Fruit fly (Drosophila melanogaster) whole organism, embryonic: ENCODE measurements around the gene pnt.
A peak's percentile ranks its signal among the peaks of the same experiment; 100 is the strongest.

ENCODE experiments used
- ATbp ChIP-seq: fragments of 200-800 bp; sonication (Bioruptor generic); optimal IDR thresholded peaks from 2 replicates; lab custom pipeline; 2017; ENCODE audit warnings: missing biosample characterization, mild to moderate bottlenecking, missing genetic modification characterization, missing genetic modification reagents
- Bgb ChIP-seq: fragments of 200-800 bp; sonication (Bioruptor generic); IDR thresholded peaks from 2 replicates; pipeline ENCODE4 v1.3.6; 2022; ENCODE audit warnings: missing biosample characterization, missing genetic modification characterization; ENCODE audit not compliant: partially characterized antibody
- CG10147 ChIP-seq: fragments of 200-800 bp; sonication (Bioruptor generic); optimal IDR thresholded peaks from 2 replicates; lab custom pipeline; 2019; ENCODE audit warnings: missing biosample characterization, mild to moderate bottlenecking, missing genetic modification characterization, moderate library complexity
- CG10209 ChIP-seq: fragments of 200-800 bp; sonication (Bioruptor generic); optimal IDR thresholded peaks from 3 replicates; lab custom pipeline; 2017; ENCODE audit warnings: missing biosample characterization, mild to moderate bottlenecking, missing genetic modification characterization, missing genetic modification reagents
- CG1024 ChIP-seq: fragments of 200-800 bp; sonication (Bioruptor generic); IDR thresholded peaks from 2 replicates; pipeline ENCODE4 v1.3.6; 2022; ENCODE audit warnings: missing biosample characterization, missing genetic modification characterization
- CG10267 ChIP-seq: fragments of 200-800 bp; sonication (Bioruptor generic); optimal IDR thresholded peaks from 2 replicates; lab custom pipeline; 2018; ENCODE audit warnings: missing biosample characterization, mild to moderate bottlenecking, missing genetic modification characterization, moderate library complexity
- CG11560 ChIP-seq: fragments of 200-800 bp; sonication (Bioruptor generic); IDR thresholded peaks from 3 replicates; pipeline ENCODE4 v1.3.6; 2022; ENCODE audit warnings: missing biosample characterization, missing genetic modification characterization
- CG12942 ChIP-seq: fragments of 200-800 bp; sonication (Bioruptor generic); optimal IDR thresholded peaks from 3 replicates; lab custom pipeline; 2016; ENCODE audit warnings: missing biosample characterization, missing genetic modification characterization
- CG13624 ChIP-seq: fragments of 200-800 bp; sonication (Bioruptor generic); optimal IDR thresholded peaks from 2 replicates; lab custom pipeline; 2016; ENCODE audit warnings: missing biosample characterization, missing genetic modification characterization
- CG17361 ChIP-seq: fragments of 200-800 bp; sonication (Bioruptor generic); IDR thresholded peaks from 3 replicates; pipeline ENCODE4 v1.3.6; 2022; ENCODE audit warnings: missing biosample characterization, missing genetic modification characterization
- CG18476 ChIP-seq: fragments of 200-800 bp; sonication (Bioruptor generic); optimal IDR thresholded peaks from 2 replicates; lab custom pipeline; 2016; ENCODE audit warnings: missing biosample characterization, mild to moderate bottlenecking, missing genetic modification characterization
- CG31224 ChIP-seq: fragments of 200-800 bp; sonication (Bioruptor generic); IDR thresholded peaks from 2 replicates; pipeline ENCODE4 v1.3.6; 2022; ENCODE audit warnings: missing biosample characterization, missing genetic modification characterization
- CG32772 ChIP-seq: fragments of 200-800 bp; sonication (Bioruptor generic); IDR thresholded peaks from 2 replicates; pipeline ENCODE4 v1.3.6; 2022; ENCODE audit warnings: missing biosample characterization, missing genetic modification characterization
- CG3838 ChIP-seq: fragments of 200-800 bp; sonication (Bioruptor generic); optimal IDR thresholded peaks from 3 replicates; lab custom pipeline; 2016; ENCODE audit warnings: missing biosample characterization, missing genetic modification characterization
- CG4820 ChIP-seq: fragments of 200-800 bp; sonication (Bioruptor generic); optimal IDR thresholded peaks from 3 replicates; lab custom pipeline; 2016; ENCODE audit warnings: missing biosample characterization, missing genetic modification characterization
- CG6175 ChIP-seq: fragments of 200-800 bp; sonication (Bioruptor generic); IDR thresholded peaks from 3 replicates; pipeline ENCODE4 v1.3.6; 2022; ENCODE audit warnings: missing biosample characterization, missing genetic modification characterization
- CG6854 ChIP-seq: fragments of 200-800 bp; sonication (Bioruptor generic); optimal IDR thresholded peaks from 3 replicates; lab custom pipeline; 2017; ENCODE audit warnings: missing biosample characterization, mild to moderate bottlenecking, missing genetic modification characterization
- CG8478 ChIP-seq: fragments of >200 bp; optimal IDR thresholded peaks from 2 replicates; lab custom pipeline; 2018
- Dek ChIP-seq: fragments of 200-800 bp; sonication (Bioruptor generic); optimal IDR thresholded peaks from 3 replicates; lab custom pipeline; 2019; ENCODE audit warnings: missing biosample characterization, mild to moderate bottlenecking, missing genetic modification characterization, moderate library complexity
- Dfd ChIP-seq, 2 experiments: fragments of >200 bp; optimal IDR thresholded peaks; 2 replicates each; lab custom pipeline; 2017; ENCODE audit warnings: missing biosample characterization in 2 of 2, missing genetic modification characterization in 2 of 2
- Dip2 ChIP-seq: fragments of 200-800 bp; sonication (Bioruptor generic); IDR thresholded peaks from 2 replicates; pipeline ENCODE4 v1.3.6; 2022; ENCODE audit warnings: missing biosample characterization, missing genetic modification characterization
- Gsc ChIP-seq: fragments of 200-800 bp; sonication (Bioruptor generic); IDR thresholded peaks from 2 replicates; pipeline ENCODE4 v1.3.6; 2022; ENCODE audit warnings: missing biosample characterization, missing genetic modification characterization
- H15 ChIP-seq: fragments of 200-800 bp; sonication (Bioruptor generic); IDR thresholded peaks from 3 replicates; pipeline ENCODE4 v1.3.6; 2022; ENCODE audit warnings: missing biosample characterization, missing genetic modification characterization
- Hey ChIP-seq: fragments of 200-800 bp; sonication (Bioruptor generic); optimal IDR thresholded peaks from 3 replicates; lab custom pipeline; 2018; ENCODE audit warnings: missing biosample characterization, mild to moderate bottlenecking, missing genetic modification characterization
- HmgD ChIP-seq: fragments of 200-800 bp; sonication (Bioruptor generic); optimal IDR thresholded peaks from 3 replicates; lab custom pipeline; 2016; ENCODE audit warnings: missing biosample characterization, missing genetic modification characterization
- Hr51 ChIP-seq, 2 experiments: fragments of 200-800 bp; sonication (Bioruptor generic); optimal IDR thresholded peaks; 2 replicates in 1 of 2; 3 replicates in 1 of 2; lab custom pipeline; 2016 to 2018; ENCODE audit warnings: missing biosample characterization in 2 of 2, missing genetic modification characterization in 2 of 2, mild to moderate bottlenecking in 1 of 2, moderate library complexity in 1 of 2
- Hr78 ChIP-seq, 2 experiments: fragments of 200-800 bp in 1 of 2; fragments of >200 bp in 1 of 2; sonication (Bioruptor generic) in 1 of 2; optimal IDR thresholded peaks; 2 replicates each; lab custom pipeline; 2017 to 2019; ENCODE audit warnings: missing biosample characterization in 2 of 2, missing genetic modification characterization in 2 of 2, mild to moderate bottlenecking in 1 of 2, moderate library complexity in 1 of 2
- Hsf ChIP-seq: fragments of 200-800 bp; sonication (Bioruptor generic); optimal IDR thresholded peaks from 3 replicates; lab custom pipeline; 2016; ENCODE audit warnings: missing biosample characterization, missing genetic modification characterization
- Lhr ChIP-seq: fragments of 200-800 bp; sonication (Bioruptor generic); optimal IDR thresholded peaks from 3 replicates; lab custom pipeline; 2017; ENCODE audit warnings: mild to moderate bottlenecking, missing biosample characterization, missing genetic modification reagents, missing genetic modification characterization
- MBD-R2 ChIP-seq: fragments of 200-800 bp; sonication (Bioruptor generic); IDR thresholded peaks from 2 replicates; pipeline ENCODE4 v1.3.6; 2022; ENCODE audit warnings: missing biosample characterization, missing genetic modification characterization
- Sox102F ChIP-seq: fragments of 200-800 bp; sonication (Bioruptor generic); optimal IDR thresholded peaks from 2 replicates; lab custom pipeline; 2018; ENCODE audit warnings: missing biosample characterization, mild to moderate bottlenecking, missing genetic modification characterization, moderate library complexity
- Tbp ChIP-seq: fragments of >200 bp; optimal IDR thresholded peaks from 2 replicates; lab custom pipeline; 2018; ENCODE audit warnings: missing biosample characterization, missing genetic modification characterization
- Trl ChIP-seq, 3 experiments: fragments of >200 bp in 2 of 3; fragments of 200-800 bp in 1 of 3; sonication (Bioruptor generic) in 1 of 3; optimal IDR thresholded peaks; 2 replicates in 1 of 3; 3 replicates in 2 of 3; lab custom pipeline; 2016 to 2017; ENCODE audit warnings: missing biosample characterization in 1 of 3, missing genetic modification characterization in 1 of 3
- bowl ChIP-seq: fragments of 200-800 bp; sonication (Bioruptor generic); IDR thresholded peaks from 2 replicates; pipeline ENCODE4 v1.3.6; 2022; ENCODE audit warnings: missing biosample characterization, missing genetic modification characterization
- caup ChIP-seq: fragments of 200-800 bp; sonication (Bioruptor generic); optimal IDR thresholded peaks from 3 replicates; lab custom pipeline; 2017; ENCODE audit warnings: missing biosample characterization, mild to moderate bottlenecking, missing genetic modification characterization, moderate library complexity; ENCODE audit not compliant: severe bottlenecking
- cg ChIP-seq: fragments of 200-800 bp; sonication (Bioruptor generic); optimal IDR thresholded peaks from 3 replicates; lab custom pipeline; 2019; ENCODE audit warnings: missing biosample characterization, mild to moderate bottlenecking, missing genetic modification characterization, moderate library complexity
- chm ChIP-seq: fragments of 200-800 bp; sonication (Bioruptor generic); IDR thresholded peaks from 2 replicates; pipeline ENCODE4 v1.3.6; 2022; ENCODE audit warnings: missing biosample characterization, missing genetic modification characterization
- ci ChIP-seq: fragments of 200-800 bp; sonication (Bioruptor generic); IDR thresholded peaks from 3 replicates; pipeline ENCODE4 v1.3.6; 2022; ENCODE audit warnings: missing biosample characterization, missing genetic modification characterization
- dan ChIP-seq: fragments of 200-800 bp; sonication (Bioruptor generic); IDR thresholded peaks from 2 replicates; pipeline ENCODE4 v1.3.6; 2022; ENCODE audit warnings: missing biosample characterization, missing genetic modification characterization
- dimm ChIP-seq: fragments of 200-800 bp; sonication (Bioruptor generic); IDR thresholded peaks from 2 replicates; pipeline ENCODE4 v1.3.6; 2022; ENCODE audit warnings: missing biosample characterization, missing genetic modification characterization
- dpn ChIP-seq, 2 experiments: fragments of 200-800 bp; sonication (Bioruptor generic); optimal IDR thresholded peaks; 3 replicates each; lab custom pipeline; 2016; ENCODE audit warnings: missing biosample characterization in 2 of 2, missing genetic modification characterization in 2 of 2
- fd96Cb ChIP-seq: fragments of 200-800 bp; sonication (Bioruptor generic); optimal IDR thresholded peaks from 2 replicates; lab custom pipeline; 2018; ENCODE audit warnings: missing biosample characterization, mild to moderate bottlenecking, missing genetic modification characterization, moderate library complexity
- gro ChIP-seq: fragments of 200-800 bp; sonication (Bioruptor generic); optimal IDR thresholded peaks from 2 replicates; lab custom pipeline; 2016; ENCODE audit warnings: missing biosample characterization, missing genetic modification characterization
- hth ChIP-seq: fragments of >200 bp; optimal IDR thresholded peaks from 2 replicates; lab custom pipeline; 2017; ENCODE audit warnings: inconsistent platforms
- kni ChIP-seq: fragments of 200-800 bp; sonication (Bioruptor generic); optimal IDR thresholded peaks from 3 replicates; lab custom pipeline; 2017; ENCODE audit warnings: mild to moderate bottlenecking, missing biosample characterization, missing genetic modification reagents, missing genetic modification characterization
- odd ChIP-seq: fragments of 200-800 bp; sonication (Bioruptor generic); optimal IDR thresholded peaks from 2 replicates; lab custom pipeline; 2017; ENCODE audit warnings: missing biosample characterization, mild to moderate bottlenecking, missing genetic modification characterization
- onecut ChIP-seq: fragments of 200-800 bp; sonication (Bioruptor generic); IDR thresholded peaks from 2 replicates; pipeline ENCODE4 v1.3.6; 2022; ENCODE audit warnings: missing biosample characterization, missing genetic modification characterization
- otp ChIP-seq: fragments of 200-800 bp; sonication (Bioruptor generic); IDR thresholded peaks from 3 replicates; pipeline ENCODE4, ENCODE4 v1.3.6; 2022; ENCODE audit warnings: missing biosample characterization, missing genetic modification characterization
- pum ChIP-seq: fragments of 200-800 bp; sonication (Bioruptor generic); optimal IDR thresholded peaks from 2 replicates; lab custom pipeline; 2016; ENCODE audit warnings: missing biosample characterization, missing genetic modification characterization
- sd ChIP-seq: fragments of 200-800 bp; sonication (Bioruptor generic); optimal IDR thresholded peaks from 3 replicates; lab custom pipeline; 2018; ENCODE audit warnings: missing biosample characterization, mild to moderate bottlenecking, missing genetic modification characterization, moderate library complexity
- sisA ChIP-seq: fragments of 200-800 bp; sonication (Bioruptor generic); IDR thresholded peaks from 2 replicates; pipeline ENCODE4 v1.3.6; 2022; ENCODE audit warnings: missing biosample characterization, missing genetic modification characterization
- ttk ChIP-seq: fragments of 200-800 bp; sonication (Bioruptor generic); IDR thresholded peaks from 2 replicates; pipeline ENCODE4 v2.1.2; 2022; ENCODE audit warnings: missing biosample characterization, missing genetic modification characterization

Gene pnt

dm6 chr3R:23374290-23374689, 28.3 kb upstream of the pnt start (continued):
- TF ChIP-seq sd (tag; lab: Kevin White, UChicago): peak; percentile 82
- TF ChIP-seq CG10267 (tag; lab: Kevin White, UChicago): no peak
- TF ChIP-seq ci: 0 out of 3 replicates have a peak, but pooled peaks have one; percentile 32
- TF ChIP-seq onecut (GFP tag; lab: Robert Waterston, UW): no peak
- TF ChIP-seq CG12942: no peak
- TF ChIP-seq Gsc (GFP tag; lab: Robert Waterston, UW): no peak
- no peak for TF ChIP-seq CG11560
- peak; percentile 89 for TF ChIP-seq CG32772
- no peak for TF ChIP-seq H15 (GFP tag; lab: Robert Waterston, UW)
- no peak for TF ChIP-seq CG18476 (GFP tag; lab: Kevin White, UChicago)
- TF ChIP-seq Dip2 (GFP tag; lab: Robert Waterston, UW): no peak
- peak; percentile 59 for TF ChIP-seq gro (GFP tag; lab: Kevin White, UChicago)
- TF ChIP-seq Hey (tag; lab: Kevin White, UChicago): no peak
- TF ChIP-seq dimm: no peak
- TF ChIP-seq CG31224 (GFP tag; lab: Robert Waterston, UW): peak; percentile 99
- TF ChIP-seq Sox102F (GFP tag; lab: Kevin White, UChicago): no peak
- no peak for TF ChIP-seq ATbp (GFP tag; lab: Kevin White, UChicago)
- no peak for TF ChIP-seq odd (GFP tag; lab: Kevin White, UChicago)
- TF ChIP-seq sisA: no peak
- TF ChIP-seq Hsf (GFP tag; lab: Kevin White, UChicago): no peak
- no peak for TF ChIP-seq dan (GFP tag; lab: Robert Waterston, UW)
- no peak for TF ChIP-seq caup
- TF ChIP-seq otp (GFP tag; lab: Robert Waterston, UW): no peak
- no peak for TF ChIP-seq CG10209
- TF ChIP-seq Dfd (GFP tag; optimal IDR thresholded peaks at IDR 0.05; lab: Kevin White, UChicago): no peak
- peak; percentile 28 for TF ChIP-seq CG13624 (GFP tag; lab: Kevin White, UChicago)
- no peak for TF ChIP-seq Trl (optimal IDR thresholded peaks at IDR 0.05; lab: Kevin White, UChicago)
- no peak for TF ChIP-seq Trl (GFP tag; optimal IDR thresholded peaks at IDR 0.05; lab: Kevin White, UChicago)
- TF ChIP-seq CG17361: no peak
- no peak for TF ChIP-seq chm (GFP tag; lab: Robert Waterston, UW)
- peak; percentile 8 for TF ChIP-seq Lhr (GFP tag; lab: Kevin White, UChicago)
- no peak for TF ChIP-seq fd96Cb
- TF ChIP-seq CG6175: no peak
- TF ChIP-seq Hr51 (GFP tag; optimal IDR thresholded peaks at IDR 0.05; lab: Kevin White, UChicago): no peak
- no peak for TF ChIP-seq Dek (tag; lab: Kevin White, UChicago)
- no peak for TF ChIP-seq hth
- peak; percentile 26; the same call in 1 of the 2 replicates for TF ChIP-seq ttk
- peak; percentile 30; the same call in 1 of the 2 replicates for TF ChIP-seq Bgb (GFP tag; lab: Robert Waterston, UW)
- no peak for TF ChIP-seq CG10147 (GFP tag; lab: Kevin White, UChicago)
- no peak for TF ChIP-seq Tbp (GFP tag; lab: Kevin White, UChicago)
- TF ChIP-seq cg (GFP tag; lab: Kevin White, UChicago): no peak
- no peak for TF ChIP-seq bowl (GFP tag; lab: Robert Waterston, UW)
- no peak for TF ChIP-seq CG8478 (lab: Kevin White, UChicago)
- no peak for TF ChIP-seq HmgD (GFP tag; lab: Kevin White, UChicago)
- TF ChIP-seq kni (GFP tag; lab: Kevin White, UChicago): no peak
- TF ChIP-seq CG1024 (GFP tag; lab: Robert Waterston, UW): no peak
- no peak for TF ChIP-seq CG4820 (GFP tag; lab: Kevin White, UChicago)
- peak; percentile 46; the same call in 1 of the 2 replicates for TF ChIP-seq MBD-R2
- no peak for TF ChIP-seq pum (GFP tag; lab: Kevin White, UChicago)
- TF ChIP-seq Hr78 (GFP tag; optimal IDR thresholded peaks at IDR 0.05; lab: Kevin White, UChicago): no peak
- no peak for TF ChIP-seq dpn (GFP tag; optimal IDR thresholded peaks at IDR 0.05; lab: Kevin White, UChicago)
- no peak for TF ChIP-seq CG3838 (GFP tag; lab: Kevin White, UChicago)
- no peak for TF ChIP-seq CG6854 (GFP tag; lab: Kevin White, UChicago)
